Worm (Caenorhabditis elegans) whole organism, late embryonic: Measurements from ENCODE around the gene H04D03.2.

Experiments used
- C38D4.7 ChIP-seq: fragments of 200-800 bp; sonication (Bioruptor generic); optimal IDR thresholded peaks from 2 replicates; lab custom pipeline; 2018; ENCODE audit warnings: mild to moderate bottlenecking, missing genetic modification characterization, moderate library complexity, missing compliant biosample characterization
- K09A11.1 ChIP-seq: sonication (generic microtip); optimal IDR thresholded peaks from 2 replicates; lab custom pipeline; 2017; ENCODE audit warnings: antibody characterized with exemption, mild to moderate bottlenecking, missing genetic modification characterization, missing compliant biosample characterization; ENCODE audit not compliant: insufficient read depth
- ahr-1 ChIP-seq: sonication (generic microtip); optimal IDR thresholded peaks from 2 replicates; lab custom pipeline; 2016; ENCODE audit warnings: missing genetic modification characterization, missing compliant biosample characterization
- ama-1 ChIP-seq: fragments of 150-350 bp; optimal IDR thresholded peaks from 2 replicates; lab custom pipeline; 2014
- ceh-18 ChIP-seq: sonication (generic microtip); optimal IDR thresholded peaks from 2 replicates; lab custom pipeline; 2016; ENCODE audit warnings: missing genetic modification characterization, missing compliant biosample characterization
- ceh-31 ChIP-seq: sonication (generic microtip); optimal IDR thresholded peaks from 2 replicates; lab custom pipeline; 2016; ENCODE audit warnings: missing genetic modification characterization, missing compliant biosample characterization
- ceh-34 ChIP-seq: sonication (generic microtip); optimal IDR thresholded peaks from 2 replicates; lab custom pipeline; 2016; ENCODE audit warnings: mild to moderate bottlenecking, missing genetic modification characterization, missing compliant biosample characterization
- ceh-45 ChIP-seq: fragments of 200-800 bp; sonication (Bioruptor generic); IDR thresholded peaks from 2 replicates; pipeline ENCODE4 v1.3.6; 2022; ENCODE audit warnings: missing genetic modification reagents, missing genetic modification characterization, missing compliant biosample characterization
- ceh-48 ChIP-seq: sonication (generic microtip); optimal IDR thresholded peaks from 2 replicates; lab custom pipeline; 2016; ENCODE audit warnings: missing genetic modification characterization, inconsistent platforms, missing compliant biosample characterization
- ceh-6 ChIP-seq: fragments of 200-800 bp; sonication (Bioruptor generic); optimal IDR thresholded peaks from 2 replicates; lab custom pipeline; 2018; ENCODE audit warnings: mild to moderate bottlenecking, missing genetic modification characterization, missing compliant biosample characterization
- ceh-9 ChIP-seq: sonication (generic microtip); optimal IDR thresholded peaks from 2 replicates; lab custom pipeline; 2016; ENCODE audit warnings: mild to moderate bottlenecking, missing genetic modification characterization, inconsistent platforms, missing compliant biosample characterization
- dve-1 ChIP-seq: sonication (generic microtip); optimal IDR thresholded peaks from 2 replicates; lab custom pipeline; 2017; ENCODE audit warnings: antibody characterized with exemption, mild to moderate bottlenecking, missing genetic modification characterization, missing compliant biosample characterization
- elt-2 ChIP-seq: sonication (generic microtip); optimal IDR thresholded peaks from 2 replicates; lab custom pipeline; 2016; ENCODE audit warnings: missing genetic modification reagents, missing genetic modification characterization, missing compliant biosample characterization
- elt-4 ChIP-seq: sonication (generic microtip); optimal IDR thresholded peaks from 2 replicates; lab custom pipeline; 2016; ENCODE audit warnings: missing genetic modification characterization, missing compliant biosample characterization
- ets-4 ChIP-seq: sonication (generic microtip); optimal IDR thresholded peaks from 2 replicates; lab custom pipeline; 2016; ENCODE audit warnings: missing genetic modification characterization, missing compliant biosample characterization
- fkh-10 ChIP-seq: fragments of 150-350 bp; optimal IDR thresholded peaks from 2 replicates; lab custom pipeline; 2014; ENCODE audit warnings: missing biosample characterization, missing genetic modification reagents, missing genetic modification characterization
- hlh-13 ChIP-seq: fragments of 200-800 bp; sonication (Bioruptor generic); optimal IDR thresholded peaks from 2 replicates; lab custom pipeline; 2018; ENCODE audit warnings: mild to moderate bottlenecking, missing genetic modification characterization, missing compliant biosample characterization
- hlh-30 ChIP-seq: sonication (generic microtip); optimal IDR thresholded peaks from 2 replicates; lab custom pipeline; 2017; ENCODE audit warnings: antibody characterized with exemption, missing genetic modification characterization, missing compliant biosample characterization; ENCODE audit not compliant: insufficient read depth
- hlh-6 ChIP-seq: sonication (generic microtip); optimal IDR thresholded peaks from 2 replicates; lab custom pipeline; 2016; ENCODE audit warnings: missing genotype, missing genetic modification characterization, missing compliant biosample characterization
- lim-6 ChIP-seq: sonication (generic microtip); optimal IDR thresholded peaks from 2 replicates; lab custom pipeline; 2016; ENCODE audit warnings: missing genetic modification characterization, missing compliant biosample characterization
- lin-11 ChIP-seq: fragments of 200-800 bp; sonication (Bioruptor generic); optimal IDR thresholded peaks from 2 replicates; lab custom pipeline; 2018; ENCODE audit warnings: mild to moderate bottlenecking, missing genetic modification characterization, missing compliant biosample characterization
- madf-2 ChIP-seq: sonication (generic microtip); optimal IDR thresholded peaks from 2 replicates; lab custom pipeline; 2017; ENCODE audit warnings: missing genetic modification characterization, missing compliant biosample characterization
- nfya-1 ChIP-seq: sonication (generic microtip); optimal IDR thresholded peaks from 2 replicates; lab custom pipeline; 2017; ENCODE audit warnings: missing genetic modification characterization, mild to moderate bottlenecking, missing compliant biosample characterization, antibody characterized with exemption, moderate library complexity
- nhr-232 ChIP-seq: sonication (generic microtip); optimal IDR thresholded peaks from 2 replicates; lab custom pipeline; 2016; ENCODE audit warnings: missing genetic modification characterization, missing compliant biosample characterization
- npax-4 ChIP-seq: sonication (generic microtip); optimal IDR thresholded peaks from 2 replicates; lab custom pipeline; 2016; ENCODE audit warnings: missing genetic modification characterization, missing compliant biosample characterization
- odd-2 ChIP-seq: sonication (generic microtip); optimal IDR thresholded peaks from 2 replicates; lab custom pipeline; 2017; ENCODE audit warnings: antibody characterized with exemption, mild to moderate bottlenecking, missing genetic modification characterization, missing compliant biosample characterization
- pag-3 ChIP-seq: sonication (generic microtip); optimal IDR thresholded peaks from 2 replicates; lab custom pipeline; 2016; ENCODE audit warnings: missing compliant biosample characterization, missing genetic modification characterization, borderline replicate concordance
- pat-9 ChIP-seq: fragments of 200-800 bp; sonication (Bioruptor generic); optimal IDR thresholded peaks from 2 replicates; lab custom pipeline; 2018; ENCODE audit warnings: mild to moderate bottlenecking, missing genetic modification characterization, moderate library complexity, missing compliant biosample characterization
- pha-4 ChIP-seq: fragments of 150-350 bp; optimal IDR thresholded peaks from 2 replicates; lab custom pipeline; 2018; ENCODE audit warnings: missing biosample characterization, missing genetic modification reagents, missing genetic modification characterization
- pros-1 ChIP-seq: fragments of 150-350 bp; optimal IDR thresholded peaks from 2 replicates; lab custom pipeline; 2014; ENCODE audit warnings: missing biosample characterization, missing genetic modification reagents, missing genetic modification characterization
- rnt-1 ChIP-seq: sonication (generic microtip); optimal IDR thresholded peaks from 2 replicates; lab custom pipeline; 2016; ENCODE audit warnings: missing genetic modification characterization, missing compliant biosample characterization
- sdc-2 ChIP-seq: sonication (generic microtip); optimal IDR thresholded peaks from 2 replicates; lab custom pipeline; 2016; ENCODE audit warnings: missing genotype, missing genetic modification characterization, missing compliant biosample characterization
- sox-2 ChIP-seq: fragments of 200-800 bp; sonication (Bioruptor generic); IDR thresholded peaks from 2 replicates; pipeline ENCODE4 v1.3.6; 2022; ENCODE audit warnings: missing genetic modification reagents, missing genetic modification characterization, missing compliant biosample characterization
- sox-4 ChIP-seq: sonication (generic microtip); optimal IDR thresholded peaks from 2 replicates; lab custom pipeline; 2017; ENCODE audit warnings: mild to moderate bottlenecking, missing genetic modification characterization, inconsistent platforms, missing compliant biosample characterization
- syd-9 ChIP-seq: sonication (generic microtip); optimal IDR thresholded peaks from 2 replicates; lab custom pipeline; 2016; ENCODE audit warnings: mild to moderate bottlenecking, missing genetic modification characterization, moderate library complexity, missing compliant biosample characterization
- unc-3 ChIP-seq, 2 experiments: fragments of 200-800 bp in 1 of 2; sonication (Bioruptor generic) in 1 of 2; sonication (generic microtip) in 1 of 2; conservative IDR thresholded peaks in 1 of 2; optimal IDR thresholded peaks in 1 of 2; 2 replicates each; pipeline versions ENCODE4 v1.3.6 to Lab custom; 2016 to 2022; ENCODE audit warnings: missing compliant biosample characterization in 2 of 2, missing genetic modification characterization in 2 of 2, missing genetic modification reagents in 1 of 2
- unc-42 ChIP-seq: sonication (generic microtip); optimal IDR thresholded peaks from 2 replicates; lab custom pipeline; 2016; ENCODE audit warnings: missing genotype, missing genetic modification characterization, missing compliant biosample characterization

H04D03.2 gene

ce11 chrIII:10479180-10479579 lies 37.0 kb upstream of the H04D03.2 start, which contains the start of gene D2045.7:
D2045.7 (plus strand) TSS chrIII:10479480.
- TF ChIP-seq nfya-1 (no peak), rnt-1 (tag; lab: Kevin White, UChicago) (no peak), sox-2 (GFP tag; lab: Robert Waterston, UW) (no peak), madf-2 (tag; lab: Kevin White, UChicago) (no peak), odd-2 (tag; lab: Kevin White, UChicago) (no peak)

- no peak for TF ChIP-seq dve-1 (tag; lab: Kevin White, UChicago)
- no peak for TF ChIP-seq pag-3 (tag; lab: Kevin White, UChicago)
- no peak for TF ChIP-seq ceh-9 (tag; lab: Kevin White, UChicago)
- no peak for TF ChIP-seq nhr-232
- TF ChIP-seq npax-4 = no peak
- no peak for TF ChIP-seq hlh-6 (tag; lab: Kevin White, UChicago)
- no peak for TF ChIP-seq ets-4 (tag; lab: Kevin White, UChicago)
- TF ChIP-seq elt-4 (tag; lab: Kevin White, UChicago) = no peak
- TF ChIP-seq ceh-31 (tag; lab: Kevin White, UChicago) = no peak
- TF ChIP-seq madf-2 (tag; lab: Kevin White, UChicago) = no peak
- TF ChIP-seq rnt-1 (tag; lab: Kevin White, UChicago) = no peak
- TF ChIP-seq ahr-1 = no peak
These were observed 32.7 kb upstream of the H04D03.2 start, which contains the start of gene D2045.9 for ce11 chrIII:10474945-10475344. D2045.9 (plus strand) TSS chrIII:10475245.

- no peak for TF ChIP-seq K09A11.1 (tag; lab: Kevin White, UChicago)
These were observed 28.7 kb upstream of the H04D03.2 start, which contains the start of gene cul-1 for ce11 chrIII:10470927-10471326. cul-1 (plus strand) TSS chrIII:10471237.

ce11 chrIII:10469574-10470055 lies 27.4 kb upstream of the H04D03.2 start, which contains the start of gene D2045.5:
D2045.5 (minus strand) TSS chrIII:10469624.
- TF ChIP-seq C38D4.7 = no peak
- no peak for TF ChIP-seq ceh-9 (tag; lab: Kevin White, UChicago)
- TF ChIP-seq ceh-31 (tag; lab: Kevin White, UChicago) = no peak
- TF ChIP-seq lin-11 = no peak
- no peak for TF ChIP-seq ceh-34 (tag; lab: Kevin White, UChicago)
- no peak for TF ChIP-seq madf-2 (tag; lab: Kevin White, UChicago)

- TF ChIP-seq unc-3 (GFP tag; conservative IDR thresholded peaks at IDR 0.05; lab: Robert Waterston, UW) (no peak), unc-3 (tag; optimal IDR thresholded peaks at IDR 0.05; lab: Kevin White, UChicago) (no peak), ceh-6 (GFP tag; lab: Kevin White, UChicago) (no peak), ets-4 (tag; lab: Kevin White, UChicago) (no peak), sdc-2 (tag; lab: Kevin White, UChicago) (no peak), hlh-30 (tag; lab: Kevin White, UChicago) (no peak), odd-2 (tag; lab: Kevin White, UChicago) (no peak), nfya-1 (no peak)
These were observed 22.2 kb upstream of the H04D03.2 start for ce11 chrIII:10464455-10464854.

- TF ChIP-seq unc-42 (no peak), ceh-45 (GFP tag; lab: Robert Waterston, UW) (no peak), syd-9 (tag; lab: Kevin White, UChicago) (no peak), pat-9 (tag; lab: Kevin White, UChicago) (no peak), lim-6 (no peak), pha-4 (tag; lab: Kevin White, UChicago) (no peak), ama-1 (lab: Kevin White, UChicago) (no peak), hlh-13 (GFP tag; lab: Kevin White, UChicago) (no peak), pros-1 (tag; lab: Kevin White, UChicago) (no peak), ahr-1 (no peak), sox-4 (tag; lab: Kevin White, UChicago) (no peak), elt-2 (tag; lab: Kevin White, UChicago) (no peak), nfya-1 (peak; percentile 31), ceh-18 (tag; lab: Kevin White, UChicago) (peak; percentile 8), fkh-10 (GFP tag; lab: Kevin White, UChicago) (no peak), ceh-48 (tag; lab: Kevin White, UChicago) (no peak)
- TF ChIP-seq, all 69 proteins: peak for 2
These were observed 21.4 kb upstream of the H04D03.2 start for ce11 chrIII:10463653-10464052.
